Worm (Caenorhabditis elegans): ENCODE measurements around the gene tbcb-1.

The tbcb-1 gene

ce11 chrV:13565197-13565596, 26.7 kb upstream of the tbcb-1 start:
- no peak for TF ChIP-seq egl-43 (GFP tag; IDR thresholded peaks at IDR 0.05)
- TF ChIP-seq lin-38 (GFP tag; IDR thresholded peaks at IDR 0.05), result peak; percentile 95
- no peak for TF ChIP-seq lir-3 (tag; optimal IDR thresholded peaks at IDR 0.05)
- TF ChIP-seq F26F4.8 (GFP tag; conservative IDR thresholded peaks at IDR 0.05), result no peak
- TF ChIP-seq lin-39 (tag; optimal IDR thresholded peaks at IDR 0.05), result no peak
- TF ChIP-seq unc-39 (tag; optimal IDR thresholded peaks at IDR 0.05), result no peak
- TF ChIP-seq aha-1 (tag), result peak; percentile 74
- no peak for TF ChIP-seq dmd-9 (GFP tag; IDR thresholded peaks at IDR 0.05)
- TF ChIP-seq sdz-12 (GFP tag; optimal IDR thresholded peaks at IDR 0.05), result no peak
- TF ChIP-seq nhr-111 (GFP tag; optimal IDR thresholded peaks at IDR 0.05), result no peak
- no peak for TF ChIP-seq snpc-4 (tag; optimal IDR thresholded peaks at IDR 0.05)
- peak; percentile 53 for TF ChIP-seq fkh-10 (GFP tag; optimal IDR thresholded peaks at IDR 0.05)
- TF ChIP-seq mep-1 (tag; optimal IDR thresholded peaks at IDR 0.05), result peak; percentile 95
- TF ChIP-seq T26A8.4 (GFP tag; IDR thresholded peaks at IDR 0.05), result peak; percentile 81
- TF ChIP-seq ceh-44 (GFP tag; IDR thresholded peaks at IDR 0.05), result 0 out of 2 replicates have a peak, but pooled peaks have one; percentile 28
- no peak for TF ChIP-seq tag-97 (GFP tag; IDR thresholded peaks at IDR 0.05)
- peak; percentile 69 for TF ChIP-seq spr-1 (tag; optimal IDR thresholded peaks at IDR 0.05)
- peak; percentile 90 for TF ChIP-seq nhr-11 (tag; optimal IDR thresholded peaks at IDR 0.05)
- peak; percentile 83 for TF ChIP-seq ama-1 (optimal IDR thresholded peaks at IDR 0.05)
- peak; percentile 47 for TF ChIP-seq lin-15B (tag; optimal IDR thresholded peaks at IDR 0.05)
- TF ChIP-seq F44E2.7 (GFP tag; IDR thresholded peaks at IDR 0.05), result no peak
- 0 out of 2 replicates have a peak, but pooled peaks have one; percentile 65 for TF ChIP-seq nhr-42 (GFP tag; IDR thresholded peaks at IDR 0.05)
- peak; percentile 88 for TF ChIP-seq dmd-6 (GFP tag; IDR thresholded peaks at IDR 0.05)
- TF ChIP-seq ZK546.5 (tag; optimal IDR thresholded peaks at IDR 0.05), result no peak
- no peak for TF ChIP-seq ztf-11 (tag; optimal IDR thresholded peaks at IDR 0.05)
- TF ChIP-seq nhr-76 (tag; optimal IDR thresholded peaks at IDR 0.05), result peak; percentile 70
- peak; percentile 97 for TF ChIP-seq hlh-11 (tag; optimal IDR thresholded peaks at IDR 0.05)
- TF ChIP-seq nhr-28 (tag; optimal IDR thresholded peaks at IDR 0.05), result peak; percentile 95
- TF ChIP-seq ZK337.2 (GFP tag; IDR thresholded peaks at IDR 0.05), result no peak
- peak; percentile 10 to 72 for TF ChIP-seq hif-1 (tag; optimal IDR thresholded peaks at IDR 0.05)
- TF ChIP-seq arid-1 (GFP tag; conservative IDR thresholded peaks at IDR 0.05), result peak; percentile 66
- peak; percentile 83 for TF ChIP-seq T20F7.1 (GFP tag; optimal IDR thresholded peaks at IDR 0.05)
- no peak for TF ChIP-seq Y105C5A.15 (GFP tag; IDR thresholded peaks at IDR 0.05)
- TF ChIP-seq fos-1 (tag; optimal IDR thresholded peaks at IDR 0.05), result no peak
- TF ChIP-seq saeg-2 (GFP tag; IDR thresholded peaks at IDR 0.05), result peak; percentile 71; the same call in 1 of the 2 replicates
- no peak for TF ChIP-seq Y75B8A.6 (GFP tag; IDR thresholded peaks at IDR 0.05)
- no peak for TF ChIP-seq daf-12 (tag; optimal IDR thresholded peaks at IDR 0.05)
- peak; percentile 80; the same call in 1 of the 2 replicates for TF ChIP-seq nhr-41 (GFP tag; IDR thresholded peaks at IDR 0.05)
- no peak for TF ChIP-seq snpc-1.2 (GFP tag; IDR thresholded peaks at IDR 0.05)
- no peak for TF ChIP-seq egl-27 (tag; optimal IDR thresholded peaks at IDR 0.05)
- peak; percentile 84 for TF ChIP-seq dpl-1 (GFP tag; optimal IDR thresholded peaks at IDR 0.05)
- TF ChIP-seq set-16 (GFP tag; IDR thresholded peaks at IDR 0.05), result no peak
- peak; percentile 99 for TF ChIP-seq hlh-30 (tag; optimal IDR thresholded peaks at IDR 0.05; ENCODE audit: insufficient read depth)
- TF ChIP-seq vab-7 (GFP tag; IDR thresholded peaks at IDR 0.05), result no peak
- peak; percentile 83 for TF ChIP-seq mdt-29 (GFP tag; IDR thresholded peaks at IDR 0.05)
- no peak for TF ChIP-seq D1046.2 (GFP tag; IDR thresholded peaks at IDR 0.05)
- no peak for TF ChIP-seq lim-7 (GFP tag; IDR thresholded peaks at IDR 0.05)
- TF ChIP-seq F10B5.3 (tag; optimal IDR thresholded peaks at IDR 0.05), result no peak
- TF ChIP-seq nhr-10 (tag; optimal IDR thresholded peaks at IDR 0.05), result peak; percentile 20
- peak; percentile 17 for TF ChIP-seq jun-1 (tag; optimal IDR thresholded peaks at IDR 0.05)
- TF ChIP-seq ceh-28 (tag; optimal IDR thresholded peaks at IDR 0.05), result no peak
- no peak for TF ChIP-seq zfp-2 (tag; optimal IDR thresholded peaks at IDR 0.05)
- TF ChIP-seq lin-13 (GFP tag; optimal IDR thresholded peaks at IDR 0.05), result peak; percentile 29
